Worm (Caenorhabditis elegans) whole organism, midembryonic: ENCODE measurements around the gene K09C4.9.

Source experiments
- T22C8.4 ChIP-seq: fragments of 200-800 bp; sonication (Bioruptor generic); IDR thresholded peaks from 2 replicates; pipeline ENCODE4 v1.3.6; 2022; ENCODE audit warnings: missing genetic modification characterization, missing compliant biosample characterization
- cog-1 ChIP-seq: sonication (generic microtip); optimal IDR thresholded peaks from 2 replicates; lab custom pipeline; 2016; ENCODE audit warnings: missing genetic modification characterization, missing compliant biosample characterization
- flt-1 ChIP-seq: fragments of 200-800 bp; sonication (Bioruptor generic); IDR thresholded peaks from 2 replicates; pipeline ENCODE4 v1.3.6; 2022; ENCODE audit warnings: missing genetic modification characterization, missing compliant biosample characterization
- klf-2 ChIP-seq: fragments of 200-800 bp; sonication (Bioruptor generic); conservative IDR thresholded peaks from 2 replicates; pipeline ENCODE4 v1.3.6; 2022; ENCODE audit warnings: missing genetic modification reagents, missing genetic modification characterization, missing compliant biosample characterization
- med-1 ChIP-seq: sonication (generic microtip); optimal IDR thresholded peaks from 2 replicates; lab custom pipeline; 2017; ENCODE audit warnings: missing genetic modification characterization, mild to moderate bottlenecking, missing compliant biosample characterization, antibody characterized with exemption, missing genetic modification reagents; ENCODE audit not compliant: insufficient read depth
- ref-1 ChIP-seq: fragments of 200-800 bp; sonication (Bioruptor generic); conservative IDR thresholded peaks from 2 replicates; pipeline ENCODE4 v1.3.6; 2022; ENCODE audit warnings: missing genetic modification reagents, missing genetic modification characterization, missing compliant biosample characterization
- tab-1 ChIP-seq: fragments of 200-800 bp; sonication (Bioruptor generic); IDR thresholded peaks from 2 replicates; pipeline ENCODE4 v1.3.6; 2022; ENCODE audit warnings: missing genetic modification characterization, missing compliant biosample characterization
- ztf-23 ChIP-seq: fragments of 200-800 bp; sonication (Bioruptor generic); IDR thresholded peaks from 2 replicates; pipeline ENCODE4 v1.3.6; 2022; ENCODE audit warnings: missing genetic modification reagents, missing genetic modification characterization, missing compliant biosample characterization
- ztf-29 ChIP-seq: fragments of 200-800 bp; sonication (Bioruptor generic); IDR thresholded peaks from 2 replicates; pipeline ENCODE4 v1.3.6; 2022; ENCODE audit warnings: missing genetic modification reagents, missing genetic modification characterization, missing compliant biosample characterization

Gene K09C4.9

DNA sequence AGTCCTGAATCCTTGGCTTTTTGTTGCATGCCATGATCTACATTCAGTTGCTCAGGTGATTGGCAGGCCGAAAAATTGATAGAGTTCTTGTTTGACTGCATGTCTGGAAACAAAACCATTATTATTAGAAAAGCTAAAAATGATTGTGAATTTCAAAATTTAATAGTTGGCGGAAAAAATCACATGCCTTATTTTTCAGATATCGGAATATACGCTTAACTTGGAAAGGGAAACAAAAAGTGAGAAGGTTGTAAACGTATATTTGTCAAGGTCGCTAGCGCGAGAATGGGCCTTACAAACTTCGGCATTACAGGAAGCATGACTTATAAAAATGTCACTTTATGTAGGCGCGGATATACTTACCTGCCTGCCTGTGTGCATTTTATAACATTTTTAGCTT, at the start of gene K09C4.9:
Gene K09C4.9 (minus strand): TSS at position 101 of the 400 bp plus-strand sequence.
- TF ChIP-seq ztf-23 (GFP tag; lab: Robert Waterston, UW) (no peak), klf-2 (GFP tag; lab: Robert Waterston, UW) (no peak)

ce11 chrX:3316830-3317229, 45.3 kb upstream of the K09C4.9 start:
- TF ChIP-seq ref-1 (GFP tag; lab: Robert Waterston, UW) (no peak), cog-1 (tag; lab: Kevin White, UChicago) (no peak), ztf-23 (GFP tag; lab: Robert Waterston, UW) (no peak), flt-1 (no peak), T22C8.4 (GFP tag; lab: Robert Waterston, UW) (no peak), tab-1 (GFP tag; lab: Robert Waterston, UW) (no peak), med-1 (GFP tag; lab: Kevin White, UChicago) (no peak), ztf-29 (GFP tag; lab: Robert Waterston, UW) (no peak), klf-2 (GFP tag; lab: Robert Waterston, UW) (no peak)

DNA sequence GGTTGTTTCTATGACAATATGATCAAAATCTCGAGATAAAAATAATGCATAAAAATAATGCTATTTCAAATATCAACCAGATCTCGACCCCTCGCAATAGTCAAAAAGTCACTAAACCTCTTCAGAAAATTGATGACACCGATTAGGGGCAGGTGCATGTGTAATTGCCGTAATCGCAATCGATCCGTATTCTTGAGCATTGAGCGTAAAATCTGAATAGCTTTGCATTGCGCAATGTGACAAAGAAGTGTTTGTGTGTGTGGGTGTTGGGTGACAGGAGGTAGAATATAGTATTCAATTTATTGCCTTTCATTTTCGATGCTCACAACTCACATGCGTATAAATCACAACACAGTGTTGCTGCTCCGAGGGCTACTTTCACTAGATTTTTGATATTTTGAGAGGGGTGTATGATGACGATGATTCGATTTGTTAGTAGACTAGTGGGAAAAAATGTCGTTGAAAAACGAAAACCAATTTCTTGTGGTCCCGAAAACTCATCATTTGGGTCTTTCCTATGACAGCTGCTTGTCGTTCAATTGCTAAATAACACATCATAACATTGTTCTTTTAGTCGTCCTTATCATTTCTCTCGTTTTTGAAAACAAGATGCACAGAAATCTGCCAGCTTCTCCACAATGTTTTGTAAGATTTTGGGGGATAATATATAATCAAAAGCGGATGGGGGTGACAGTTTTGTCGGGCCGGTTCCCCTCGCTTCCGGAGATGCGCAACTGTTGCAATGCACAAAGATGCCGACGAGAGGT, 44.5 kb upstream of the K09C4.9 start:
- TF ChIP-seq med-1 (GFP tag; lab: Kevin White, UChicago): no peak
- TF ChIP-seq ztf-23 (GFP tag; lab: Robert Waterston, UW): no peak
- TF ChIP-seq ref-1 (GFP tag; lab: Robert Waterston, UW): no peak
- TF ChIP-seq flt-1: no peak

DNA sequence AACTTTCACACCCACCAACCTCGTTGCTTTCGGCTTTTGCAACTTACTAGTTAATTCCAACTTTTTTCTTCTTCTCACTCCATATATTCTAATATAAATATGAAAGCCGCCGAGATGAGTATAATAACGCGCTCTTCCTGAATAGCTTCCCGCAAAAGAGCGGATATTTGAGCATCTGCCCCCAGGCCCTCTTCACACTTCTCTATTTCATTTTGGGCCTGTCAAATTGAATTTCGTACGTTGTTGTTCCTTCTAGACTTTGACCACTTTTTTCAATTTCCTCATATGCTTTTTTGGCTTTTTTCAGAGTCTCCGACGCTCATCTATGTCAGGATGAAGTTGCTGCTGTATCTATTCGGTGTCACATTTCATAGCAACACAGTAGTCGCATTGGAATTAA, 43.4 kb upstream of the K09C4.9 start, which contains the start of gene ddr-2:
Gene ddr-2 (plus strand): TSS at position 301 of the 400 bp plus-strand sequence.
- no peak for TF ChIP-seq ztf-29 (GFP tag; lab: Robert Waterston, UW)
- TF ChIP-seq flt-1: no peak
- no peak for TF ChIP-seq cog-1 (tag; lab: Kevin White, UChicago)
- TF ChIP-seq med-1 (GFP tag; lab: Kevin White, UChicago): no peak
- TF ChIP-seq T22C8.4 (GFP tag; lab: Robert Waterston, UW): no peak
- no peak for TF ChIP-seq ref-1 (GFP tag; lab: Robert Waterston, UW)
- no peak for TF ChIP-seq tab-1 (GFP tag; lab: Robert Waterston, UW)
- TF ChIP-seq klf-2 (GFP tag; lab: Robert Waterston, UW): no peak
- TF ChIP-seq ztf-23 (GFP tag; lab: Robert Waterston, UW): no peak

DNA sequence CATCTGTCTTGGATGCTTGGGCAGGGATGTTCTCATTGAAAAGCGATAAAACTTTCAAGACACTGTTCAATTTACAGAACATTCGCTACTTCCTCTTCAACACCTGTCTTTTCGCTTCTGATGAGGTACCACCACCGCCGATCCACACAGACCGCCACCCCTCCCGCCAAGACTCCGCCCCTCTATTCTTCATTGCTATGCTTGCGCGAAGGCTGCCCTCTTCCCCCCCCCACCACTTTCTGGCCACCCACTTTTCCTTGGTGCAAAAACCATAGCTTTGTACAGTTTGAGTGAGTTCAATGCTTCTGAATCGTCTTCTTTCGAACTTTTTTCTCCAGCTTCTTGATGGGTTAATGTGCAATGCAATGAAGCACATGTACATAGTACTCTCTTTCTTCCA, 42.4 kb upstream of the K09C4.9 start:
- TF ChIP-seq cog-1 (tag; lab: Kevin White, UChicago) (no peak), klf-2 (GFP tag; lab: Robert Waterston, UW) (no peak), med-1 (GFP tag; lab: Kevin White, UChicago) (no peak), flt-1 (peak; percentile 64), ref-1 (GFP tag; lab: Robert Waterston, UW) (no peak), ztf-29 (GFP tag; lab: Robert Waterston, UW) (no peak)

- TF ChIP-seq cog-1 (tag; lab: Kevin White, UChicago) (no peak), tab-1 (GFP tag; lab: Robert Waterston, UW) (no peak), T22C8.4 (GFP tag; lab: Robert Waterston, UW) (no peak), flt-1 (no peak), ztf-29 (GFP tag; lab: Robert Waterston, UW) (no peak), ref-1 (GFP tag; lab: Robert Waterston, UW) (no peak), ztf-23 (GFP tag; lab: Robert Waterston, UW) (no peak)
These were observed 39.1 kb upstream of the K09C4.9 start for ce11 chrX:3310702-3311101.

- no peak for TF ChIP-seq flt-1
- no peak for TF ChIP-seq ztf-23 (GFP tag; lab: Robert Waterston, UW)
- TF ChIP-seq ref-1 (GFP tag; lab: Robert Waterston, UW): no peak
- no peak for TF ChIP-seq ztf-29 (GFP tag; lab: Robert Waterston, UW)
- no peak for TF ChIP-seq med-1 (GFP tag; lab: Kevin White, UChicago)
- TF ChIP-seq T22C8.4 (GFP tag; lab: Robert Waterston, UW): no peak
- TF ChIP-seq klf-2 (GFP tag; lab: Robert Waterston, UW): no peak
- no peak for TF ChIP-seq tab-1 (GFP tag; lab: Robert Waterston, UW)
- no peak for TF ChIP-seq cog-1 (tag; lab: Kevin White, UChicago)
These were observed 35.2 kb upstream of the K09C4.9 start for ce11 chrX:3306594-3307296.

DNA sequence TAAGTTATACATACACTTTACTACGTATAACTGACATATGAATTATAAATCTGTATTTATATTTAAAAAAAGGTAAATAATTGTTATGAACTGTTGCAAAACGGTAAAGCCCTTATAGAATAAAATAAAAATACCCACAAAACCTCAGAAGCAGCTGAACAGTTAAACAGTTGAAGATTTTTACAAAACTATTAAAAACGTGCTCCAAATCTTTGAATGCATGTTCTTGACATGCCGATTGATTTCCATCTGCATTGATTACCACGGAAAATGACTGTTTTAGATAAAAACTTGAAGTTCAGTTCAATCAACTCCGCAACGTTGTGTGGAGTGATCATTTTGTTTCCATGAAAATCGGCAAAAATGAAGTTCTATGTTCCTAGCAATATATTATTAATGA, 32.5 kb upstream of the K09C4.9 start, which contains the start of gene F11D5.7:
Gene F11D5.7 (plus strand): TSS at position 301 of the 400 bp plus-strand sequence.
- TF ChIP-seq klf-2 (GFP tag; lab: Robert Waterston, UW) (no peak), ztf-23 (GFP tag; lab: Robert Waterston, UW) (no peak), T22C8.4 (GFP tag; lab: Robert Waterston, UW) (no peak), ztf-29 (GFP tag; lab: Robert Waterston, UW) (no peak), cog-1 (tag; lab: Kevin White, UChicago) (no peak), ref-1 (GFP tag; lab: Robert Waterston, UW) (no peak)

DNA sequence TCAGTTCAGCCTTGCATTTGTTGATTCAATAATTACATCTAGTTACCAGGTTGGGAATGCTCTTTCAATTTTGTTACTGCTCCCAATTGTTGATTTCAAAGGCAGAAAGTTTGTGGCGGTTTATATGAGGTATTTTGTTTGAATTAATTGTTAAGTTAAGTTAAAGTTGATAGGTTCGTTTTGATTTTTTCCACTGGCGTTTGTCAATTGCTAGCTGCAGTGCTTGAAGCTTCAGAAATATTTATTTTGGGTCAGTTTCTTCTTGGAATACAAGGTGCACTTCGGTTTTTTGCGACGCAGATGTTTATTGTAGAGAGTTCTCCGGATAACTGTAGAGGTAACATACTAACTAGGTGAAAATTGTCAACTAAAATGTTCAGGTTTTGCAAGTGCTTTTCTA, 30.2 kb upstream of the K09C4.9 start, which contains the start of gene F11D5.5:
Gene F11D5.5 (plus strand): TSS at position 301 of the 400 bp plus-strand sequence.
- TF ChIP-seq ztf-29 (GFP tag; lab: Robert Waterston, UW) (no peak), flt-1 (no peak), ref-1 (GFP tag; lab: Robert Waterston, UW) (no peak)
